Fruit fly (Drosophila melanogaster): ENCODE results near the gene rod.

The rod gene

DNA sequence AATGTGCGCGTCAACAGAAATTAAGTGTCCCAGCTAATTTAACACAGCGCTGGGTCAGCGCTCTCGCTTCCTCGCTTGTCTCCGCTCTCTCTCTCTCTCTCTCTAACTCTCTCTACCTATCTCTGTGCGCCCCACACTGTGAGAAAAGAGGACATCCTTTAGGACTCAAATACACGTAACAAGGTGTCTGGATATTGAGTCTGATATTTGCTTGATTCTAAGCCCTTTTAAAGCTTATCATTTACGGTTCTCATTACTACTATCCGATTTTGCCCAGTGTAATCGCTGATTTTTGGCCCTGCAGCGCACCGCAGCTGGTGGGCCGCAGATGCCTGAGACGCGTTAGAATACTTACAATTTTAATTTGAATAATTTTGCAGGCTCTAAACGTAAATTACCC, 55.8 kb downstream of the rod start (continued):
- TF ChIP-seq Abd-B (GFP tag; optimal IDR thresholded peaks at IDR 0.05) (peak; percentile 2), Med (GFP tag) (peak; percentile 82), Dad (GFP tag; optimal IDR thresholded peaks at IDR 0.05) (peak; percentile 9), CG14014 (GFP tag; IDR thresholded peaks at IDR 0.05) (peak; percentile 73), CG15696 (tag; optimal IDR thresholded peaks at IDR 0.05) (peak; percentile 9), sens (GFP tag) (peak; percentile 70), cwo (GFP tag; optimal IDR thresholded peaks at IDR 0.05) (peak; percentile 35), lilli (GFP tag; optimal IDR thresholded peaks at IDR 0.05) (peak; percentile 35), Hmr (GFP tag; optimal IDR thresholded peaks at IDR 0.05) (peak; percentile 67), dmrt11E (tag; optimal IDR thresholded peaks at IDR 0.05) (peak; percentile 4), Aef1 (GFP tag; IDR thresholded peaks at IDR 0.05) (peak; percentile 30; the same call in 1 of the 3 replicates), CG16815 (GFP tag; optimal IDR thresholded peaks at IDR 0.05) (peak; percentile 14), CG6813 (GFP tag; optimal IDR thresholded peaks at IDR 0.05) (peak; percentile 5), CG7556 (GFP tag; optimal IDR thresholded peaks at IDR 0.05) (peak; percentile 39), CG7786 (GFP tag; optimal IDR thresholded peaks at IDR 0.05) (peak; percentile 41), NfI (GFP tag; optimal IDR thresholded peaks at IDR 0.05) (peak; percentile 39), CG12659 (GFP tag; optimal IDR thresholded peaks at IDR 0.05) (peak; percentile 36), HLH3B (GFP tag; IDR thresholded peaks at IDR 0.05) (peak; percentile 35; the same call in 1 of the 2 replicates), CG10209 (GFP tag; optimal IDR thresholded peaks at IDR 0.05) (peak; percentile 12), PHDP (tag; optimal IDR thresholded peaks at IDR 0.05) (peak; percentile 6), gem (tag; optimal IDR thresholded peaks at IDR 0.05) (peak; percentile 51), caup (GFP tag; optimal IDR thresholded peaks at IDR 0.05; ENCODE audit: severe bottlenecking) (peak; percentile 37), vfl (GFP tag; optimal IDR thresholded peaks at IDR 0.05) (peak; percentile 6), Atf6 (GFP tag; IDR thresholded peaks at IDR 0.05) (peak; percentile 36; the same call in 1 of the 2 replicates), CG9817 (tag; optimal IDR thresholded peaks at IDR 0.05) (peak; percentile 43), Doc2 (GFP tag; IDR thresholded peaks at IDR 0.05) (no peak), bab2 (GFP tag; optimal IDR thresholded peaks at IDR 0.05) (no peak), CG11696 (GFP tag; IDR thresholded peaks at IDR 0.05) (no peak), ttk (GFP tag; IDR thresholded peaks at IDR 0.05) (peak; percentile 23; the same call in 1 of the 2 replicates), dmrt99B (tag; optimal IDR thresholded peaks at IDR 0.05) (peak; percentile 32), CG1603 (tag; optimal IDR thresholded peaks at IDR 0.05) (peak; percentile 36), CoRest (tag; optimal IDR thresholded peaks at IDR 0.05) (peak; percentile 37), CG32772 (GFP tag; IDR thresholded peaks at IDR 0.05) (no peak), fd96Cb (tag; optimal IDR thresholded peaks at IDR 0.05) (peak; percentile 12), CG2120 (GFP tag; optimal IDR thresholded peaks at IDR 0.05) (peak; percentile 75), CTCF (GFP tag; optimal IDR thresholded peaks at IDR 0.05) (no peak), CG1647 (GFP tag; optimal IDR thresholded peaks at IDR 0.05) (peak; percentile 3), B-H2 (GFP tag; optimal IDR thresholded peaks at IDR 0.05) (peak; percentile 22), CG18599 (GFP tag; optimal IDR thresholded peaks at IDR 0.05) (peak; percentile 80), Dip3 (GFP tag; optimal IDR thresholded peaks at IDR 0.05) (no peak), slbo (GFP tag; IDR thresholded peaks at IDR 0.05) (peak; percentile 72), CG15514 (GFP tag; optimal IDR thresholded peaks at IDR 0.05) (peak; percentile 41), CG32532 (GFP tag; IDR thresholded peaks at IDR 0.05) (peak; percentile 36; the same call in 1 of the 2 replicates), CG4617 (GFP tag; optimal IDR thresholded peaks at IDR 0.05; ENCODE audit: borderline replicate concordance) (no peak), CG17328 (GFP tag; IDR thresholded peaks at IDR 0.05) (peak; percentile 37; the same call in 1 of the 2 replicates), Fer1 (GFP tag; optimal IDR thresholded peaks at IDR 0.05) (peak; percentile 67), CG9876 (GFP tag; optimal IDR thresholded peaks at IDR 0.05) (peak; percentile 21), sug (tag; optimal IDR thresholded peaks at IDR 0.05) (peak; percentile 3), ewg (GFP tag; optimal IDR thresholded peaks at IDR 0.05) (peak; percentile 3), prd (optimal IDR thresholded peaks at IDR 0.05) (no peak), prd (GFP tag; IDR thresholded peaks at IDR 0.05) (peak; percentile 55; the same call in 1 of the 3 replicates)

Data from whole organism, embryonic.